Fruit fly (Drosophila melanogaster) whole organism, embryonic: ENCODE measurements around the gene CG11726.
A peak's percentile ranks its signal among the peaks of the same experiment; 100 is the strongest.

ENCODE experiments used
- CG10366 ChIP-seq: fragments of 200-800 bp; sonication (Bioruptor generic); IDR thresholded peaks from 2 replicates; pipeline ENCODE4 v1.3.6; 2022; ENCODE audit warnings: missing biosample characterization, missing genetic modification characterization
- CG10431 ChIP-seq: fragments of 200-800 bp; sonication (Bioruptor generic); optimal IDR thresholded peaks from 3 replicates; lab custom pipeline; 2018; ENCODE audit warnings: missing biosample characterization, mild to moderate bottlenecking, missing genetic modification characterization
- CG11398 ChIP-seq: fragments of 200-800 bp; sonication (Bioruptor generic); optimal IDR thresholded peaks from 2 replicates; lab custom pipeline; 2016; ENCODE audit warnings: missing biosample characterization, missing genetic modification characterization
- CG12155 ChIP-seq: fragments of 200-800 bp; sonication (Bioruptor generic); optimal IDR thresholded peaks from 3 replicates; lab custom pipeline; 2016; ENCODE audit warnings: missing biosample characterization, missing genetic modification characterization
- CG12219 ChIP-seq: fragments of 200-800 bp; sonication (Bioruptor generic); optimal IDR thresholded peaks from 3 replicates; lab custom pipeline; 2018; ENCODE audit warnings: missing biosample characterization, mild to moderate bottlenecking, missing genetic modification characterization
- CG12659 ChIP-seq: fragments of 200-800 bp; sonication (Bioruptor generic); optimal IDR thresholded peaks from 3 replicates; lab custom pipeline; 2017; ENCODE audit warnings: mild to moderate bottlenecking, missing biosample characterization, missing genetic modification reagents, missing genetic modification characterization
- CG12942 ChIP-seq: fragments of 200-800 bp; sonication (Bioruptor generic); optimal IDR thresholded peaks from 3 replicates; lab custom pipeline; 2016; ENCODE audit warnings: missing biosample characterization, missing genetic modification characterization
- CG13424 ChIP-seq: fragments of 200-800 bp; sonication (Bioruptor generic); optimal IDR thresholded peaks from 2 replicates; lab custom pipeline; 2019; ENCODE audit warnings: missing biosample characterization, mild to moderate bottlenecking, missing genetic modification characterization, moderate library complexity
- CG13624 ChIP-seq: fragments of 200-800 bp; sonication (Bioruptor generic); optimal IDR thresholded peaks from 2 replicates; lab custom pipeline; 2016; ENCODE audit warnings: missing biosample characterization, missing genetic modification characterization
- CG13775 ChIP-seq: fragments of 200-800 bp; sonication (Bioruptor generic); optimal IDR thresholded peaks from 3 replicates; lab custom pipeline; 2017; ENCODE audit warnings: missing biosample characterization, mild to moderate bottlenecking, missing genetic modification characterization
- CG14050 ChIP-seq: fragments of 200-800 bp; sonication (Bioruptor generic); IDR thresholded peaks from 3 replicates; pipeline ENCODE4 v1.3.6; 2022; ENCODE audit warnings: missing biosample characterization, missing genetic modification characterization
- CG14860 ChIP-seq: fragments of 200-800 bp; sonication (Bioruptor generic); IDR thresholded peaks from 3 replicates; pipeline ENCODE4 v1.3.6; 2022; ENCODE audit warnings: missing biosample characterization, missing genetic modification characterization; ENCODE audit not compliant: partially characterized antibody
- CG15011 ChIP-seq: fragments of 200-800 bp; sonication (Bioruptor generic); optimal IDR thresholded peaks from 3 replicates; lab custom pipeline; 2018; ENCODE audit warnings: missing biosample characterization, mild to moderate bottlenecking, missing genetic modification characterization
- CG15696 ChIP-seq: fragments of 200-800 bp; sonication (Bioruptor generic); optimal IDR thresholded peaks from 2 replicates; lab custom pipeline; 2019; ENCODE audit warnings: missing biosample characterization, mild to moderate bottlenecking, missing genetic modification characterization, moderate library complexity
- CG18764 ChIP-seq: fragments of 200-800 bp; sonication (Bioruptor generic); optimal IDR thresholded peaks from 3 replicates; lab custom pipeline; 2016; ENCODE audit warnings: missing biosample characterization, missing genetic modification characterization
- CG2875 ChIP-seq: fragments of 200-800 bp; sonication (Bioruptor generic); optimal IDR thresholded peaks from 2 replicates; lab custom pipeline; 2017; ENCODE audit warnings: missing biosample characterization, mild to moderate bottlenecking, missing genetic modification characterization, missing genetic modification reagents
- CG31388 ChIP-seq: fragments of 200-800 bp; sonication (Bioruptor generic); optimal IDR thresholded peaks from 2 replicates; lab custom pipeline; 2016; ENCODE audit warnings: missing biosample characterization, missing genetic modification characterization
- CG3281 ChIP-seq: fragments of 200-800 bp; sonication (Bioruptor generic); optimal IDR thresholded peaks from 3 replicates; lab custom pipeline; 2017; ENCODE audit warnings: missing biosample characterization, mild to moderate bottlenecking, missing genetic modification characterization
- CG4360 ChIP-seq: fragments of 200-800 bp; sonication (Bioruptor generic); IDR thresholded peaks from 2 replicates; pipeline ENCODE4 v1.3.6; 2022; ENCODE audit warnings: missing biosample characterization, missing genetic modification characterization
- CG4707 ChIP-seq: fragments of 200-800 bp; sonication (Bioruptor generic); optimal IDR thresholded peaks from 2 replicates; lab custom pipeline; 2018; ENCODE audit warnings: missing biosample characterization, mild to moderate bottlenecking, missing genetic modification characterization, moderate library complexity
- CG6175 ChIP-seq: fragments of 200-800 bp; sonication (Bioruptor generic); IDR thresholded peaks from 3 replicates; pipeline ENCODE4 v1.3.6; 2022; ENCODE audit warnings: missing biosample characterization, missing genetic modification characterization
- CG7556 ChIP-seq: fragments of 200-800 bp; sonication (Bioruptor generic); optimal IDR thresholded peaks from 2 replicates; lab custom pipeline; 2017; ENCODE audit warnings: missing biosample characterization, mild to moderate bottlenecking, missing genetic modification characterization
- CG7839 ChIP-seq: fragments of 200-800 bp; sonication (Bioruptor generic); optimal IDR thresholded peaks from 3 replicates; lab custom pipeline; 2018; ENCODE audit warnings: missing biosample characterization, mild to moderate bottlenecking, missing genetic modification characterization, moderate library complexity
- CG7963 ChIP-seq: fragments of 200-800 bp; sonication (Bioruptor generic); IDR thresholded peaks from 3 replicates; pipeline ENCODE4 v1.3.6; 2022; ENCODE audit warnings: missing biosample characterization, missing genetic modification characterization; ENCODE audit not compliant: partially characterized antibody
- CG8944 ChIP-seq: fragments of 200-800 bp; sonication (Bioruptor generic); optimal IDR thresholded peaks from 3 replicates; lab custom pipeline; 2016; ENCODE audit warnings: missing biosample characterization, missing genetic modification characterization
- CG9817 ChIP-seq: fragments of 200-800 bp; sonication (Bioruptor generic); optimal IDR thresholded peaks from 2 replicates; lab custom pipeline; 2018; ENCODE audit warnings: missing biosample characterization, mild to moderate bottlenecking, missing genetic modification characterization, moderate library complexity
- Doc3 ChIP-seq: fragments of 200-800 bp; sonication (Bioruptor generic); IDR thresholded peaks from 3 replicates; pipeline ENCODE4 v1.3.6; 2022; ENCODE audit warnings: missing biosample characterization, missing genetic modification characterization; ENCODE audit not compliant: partially characterized antibody
- GATAe ChIP-seq: fragments of 200-800 bp; sonication (Bioruptor generic); conservative IDR thresholded peaks from 2 replicates; pipeline ENCODE4 v1.3.6; 2022; ENCODE audit warnings: missing biosample characterization, missing genetic modification characterization
- HHEX ChIP-seq: fragments of 200-800 bp; sonication (Bioruptor generic); optimal IDR thresholded peaks from 3 replicates; lab custom pipeline; 2017; ENCODE audit warnings: missing biosample characterization, mild to moderate bottlenecking, missing genetic modification characterization, missing genetic modification reagents
- Hand ChIP-seq: fragments of 200-800 bp; sonication (Bioruptor generic); optimal IDR thresholded peaks from 2 replicates; lab custom pipeline; 2017; ENCODE audit warnings: mild to moderate bottlenecking, missing biosample characterization, missing genetic modification reagents, missing genetic modification characterization
- Jarid2 ChIP-seq: fragments of 200-800 bp; sonication (Bioruptor generic); optimal IDR thresholded peaks from 3 replicates; lab custom pipeline; 2017; ENCODE audit warnings: mild to moderate bottlenecking, missing biosample characterization, missing genetic modification reagents, missing genetic modification characterization
- Kr ChIP-seq: fragments of 200-800 bp; sonication (Bioruptor generic); optimal IDR thresholded peaks from 2 replicates; lab custom pipeline; 2017; ENCODE audit warnings: missing biosample characterization, mild to moderate bottlenecking, missing genetic modification characterization
- Mrtf ChIP-seq: fragments of 200-800 bp; sonication (Bioruptor generic); IDR thresholded peaks from 3 replicates; pipeline ENCODE4 v1.3.6; 2022; ENCODE audit warnings: missing biosample characterization, missing genetic modification characterization
- NC2β ChIP-seq: fragments of 200-800 bp; sonication (Bioruptor generic); optimal IDR thresholded peaks from 2 replicates; lab custom pipeline; 2016; ENCODE audit warnings: missing biosample characterization, missing genetic modification characterization
- Opbp ChIP-seq: fragments of 200-800 bp; sonication (Bioruptor generic); IDR thresholded peaks from 3 replicates; pipeline ENCODE4 v1.3.6; 2022; ENCODE audit warnings: missing biosample characterization, missing genetic modification characterization; ENCODE audit not compliant: partially characterized antibody
- Six4 ChIP-seq: fragments of 200-800 bp; sonication (Bioruptor generic); optimal IDR thresholded peaks from 2 replicates; lab custom pipeline; 2016; ENCODE audit warnings: missing biosample characterization, missing genetic modification characterization
- crc ChIP-seq: fragments of 200-800 bp; sonication (Bioruptor generic); optimal IDR thresholded peaks from 2 replicates; lab custom pipeline; 2016; ENCODE audit warnings: missing biosample characterization, missing genetic modification characterization
- dpn ChIP-seq, 2 experiments: fragments of 200-800 bp; sonication (Bioruptor generic); optimal IDR thresholded peaks; 3 replicates each; lab custom pipeline; 2016; ENCODE audit warnings: missing biosample characterization in 2 of 2, missing genetic modification characterization in 2 of 2
- ewg ChIP-seq: fragments of 200-800 bp; sonication (Bioruptor generic); optimal IDR thresholded peaks from 3 replicates; lab custom pipeline; 2017; ENCODE audit warnings: mild to moderate bottlenecking, missing biosample characterization, missing genetic modification reagents, missing genetic modification characterization
- eyg ChIP-seq: fragments of 200-800 bp; sonication (Bioruptor generic); optimal IDR thresholded peaks from 3 replicates; lab custom pipeline; 2016; ENCODE audit warnings: missing biosample characterization, missing genetic modification characterization
- ftz-f1 ChIP-seq: fragments of 200-800 bp; sonication (Bioruptor generic); optimal IDR thresholded peaks from 2 replicates; lab custom pipeline; 2016; ENCODE audit warnings: missing biosample characterization, missing genetic modification characterization
- fu2 ChIP-seq: fragments of 200-800 bp; sonication (Bioruptor generic); optimal IDR thresholded peaks from 2 replicates; lab custom pipeline; 2016; ENCODE audit warnings: missing biosample characterization, missing genetic modification characterization
- hbn ChIP-seq: fragments of 200-800 bp; sonication (Bioruptor generic); IDR thresholded peaks from 2 replicates; pipeline ENCODE4 v1.3.6; 2022; ENCODE audit warnings: missing biosample characterization, missing genetic modification characterization; ENCODE audit not compliant: partially characterized antibody
- her ChIP-seq: fragments of 200-800 bp; sonication (Bioruptor generic); optimal IDR thresholded peaks from 2 replicates; lab custom pipeline; 2016; ENCODE audit warnings: missing biosample characterization, missing genetic modification characterization
- lov ChIP-seq, 2 experiments: fragments of 200-800 bp in 1 of 2; fragments of >200 bp in 1 of 2; sonication (Bioruptor generic) in 1 of 2; IDR thresholded peaks in 1 of 2; optimal IDR thresholded peaks in 1 of 2; 2 replicates in 1 of 2; 3 replicates in 1 of 2; pipeline versions ENCODE4 v1.3.6 to Lab custom; 2017 to 2022; ENCODE audit warnings: missing biosample characterization in 1 of 2, missing genetic modification characterization in 1 of 2
- luna ChIP-seq: fragments of 200-800 bp; sonication (Bioruptor generic); optimal IDR thresholded peaks from 2 replicates; lab custom pipeline; 2016; ENCODE audit warnings: missing biosample characterization, missing genetic modification characterization
- schlank ChIP-seq: fragments of 200-800 bp; sonication (Bioruptor generic); optimal IDR thresholded peaks from 2 replicates; lab custom pipeline; 2018; ENCODE audit warnings: missing biosample characterization, mild to moderate bottlenecking, missing genetic modification characterization
- vfl ChIP-seq: fragments of 200-800 bp; sonication (Bioruptor generic); optimal IDR thresholded peaks from 2 replicates; lab custom pipeline; 2016; ENCODE audit warnings: missing biosample characterization, missing genetic modification characterization
- vnd ChIP-seq: fragments of 200-800 bp; sonication (Bioruptor generic); IDR thresholded peaks from 3 replicates; pipeline ENCODE4 v1.3.6; 2022; ENCODE audit warnings: missing biosample characterization, missing genetic modification characterization; ENCODE audit not compliant: partially characterized antibody

Gene CG11726

dm6 chr3L:11349908-11350405, 44.5 kb upstream of the CG11726 start (continued):
- TF ChIP-seq Six4 (peak; percentile 85), ftz-f1 (no peak), CG6175 (GFP tag; lab: Robert Waterston, UW) (0 out of 3 replicates have a peak, but pooled peaks have one; percentile 9), hbn (no peak), schlank (peak; percentile 26), CG3281 (peak; percentile 89), lov (optimal IDR thresholded peaks at IDR 0.05; lab: Kevin White, UChicago) (no peak), lov (GFP tag; IDR thresholded peaks at IDR 0.05; lab: Robert Waterston, UW) (peak; percentile 34; the same call in 1 of the 3 replicates), CG2875 (peak; percentile 78), CG9817 (tag; lab: Kevin White, UChicago) (peak; percentile 85), GATAe (peak; percentile 64), CG10366 (GFP tag; lab: Robert Waterston, UW) (peak; percentile 88), CG7963 (no peak), CG13775 (GFP tag; lab: Kevin White, UChicago) (peak; percentile 92), Opbp (GFP tag; lab: Robert Waterston, UW) (no peak), Hand (peak; percentile 59), CG4707 (GFP tag; lab: Kevin White, UChicago) (peak; percentile 34), CG11398 (peak; percentile 61), CG12219 (GFP tag; lab: Kevin White, UChicago) (peak; percentile 85), CG13424 (peak; percentile 91), ewg (GFP tag; lab: Kevin White, UChicago) (peak; percentile 83), dpn (GFP tag; optimal IDR thresholded peaks at IDR 0.05; lab: Kevin White, UChicago) (peak; percentile 79 to 89), CG4360 (GFP tag; lab: Robert Waterston, UW) (no peak), vfl (GFP tag; lab: Kevin White, UChicago) (peak; percentile 6), luna (no peak), fu2 (GFP tag; lab: Kevin White, UChicago) (peak; percentile 72), CG15011 (peak; percentile 93), vnd (GFP tag; lab: Robert Waterston, UW) (no peak), her (GFP tag; lab: Kevin White, UChicago) (no peak), CG12155 (GFP tag; lab: Kevin White, UChicago) (peak; percentile 89), eyg (GFP tag; lab: Kevin White, UChicago) (peak; percentile 13), CG12659 (GFP tag; lab: Kevin White, UChicago) (peak; percentile 92), CG14860 (no peak), CG8944 (GFP tag; lab: Kevin White, UChicago) (peak; percentile 74), CG18764 (GFP tag; lab: Kevin White, UChicago) (peak; percentile 57), CG14050 (GFP tag; lab: Robert Waterston, UW) (peak; percentile 83), crc (GFP tag; lab: Kevin White, UChicago) (peak; percentile 45), CG10431 (GFP tag; lab: Kevin White, UChicago) (no peak), Mrtf (peak; percentile 89), Jarid2 (GFP tag; lab: Kevin White, UChicago) (peak; percentile 60), Kr (no peak), CG12942 (peak; percentile 85), CG7556 (GFP tag; lab: Kevin White, UChicago) (peak; percentile 80), CG31388 (GFP tag; lab: Kevin White, UChicago) (peak; percentile 49), CG15696 (tag; lab: Kevin White, UChicago) (peak; percentile 80), HHEX (GFP tag; lab: Kevin White, UChicago) (peak; percentile 91), NC2β (peak; percentile 49), CG13624 (GFP tag; lab: Kevin White, UChicago) (peak; percentile 58), Doc3 (GFP tag; lab: Robert Waterston, UW) (no peak), CG7839 (tag; lab: Kevin White, UChicago) (peak; percentile 97)
